Worm (Caenorhabditis elegans) whole organism, midembryonic: ENCODE data around the gene F49F1.7.
"Not testable (repeated sequence)": the region's sequence is repeated elsewhere in the genome, so short reads cannot be mapped to it uniquely, and the experiment has no call there.

ENCODE experiments used
- T22C8.4 ChIP-seq: fragments of 200-800 bp; sonication (Bioruptor generic); IDR thresholded peaks from 2 replicates; pipeline ENCODE4 v1.3.6; 2022; ENCODE audit warnings: missing genetic modification characterization, missing compliant biosample characterization
- cog-1 ChIP-seq: sonication (generic microtip); optimal IDR thresholded peaks from 2 replicates; lab custom pipeline; 2016; ENCODE audit warnings: missing genetic modification characterization, missing compliant biosample characterization
- flt-1 ChIP-seq: fragments of 200-800 bp; sonication (Bioruptor generic); IDR thresholded peaks from 2 replicates; pipeline ENCODE4 v1.3.6; 2022; ENCODE audit warnings: missing genetic modification characterization, missing compliant biosample characterization
- klf-2 ChIP-seq: fragments of 200-800 bp; sonication (Bioruptor generic); conservative IDR thresholded peaks from 2 replicates; pipeline ENCODE4 v1.3.6; 2022; ENCODE audit warnings: missing genetic modification reagents, missing genetic modification characterization, missing compliant biosample characterization
- med-1 ChIP-seq: sonication (generic microtip); optimal IDR thresholded peaks from 2 replicates; lab custom pipeline; 2017; ENCODE audit warnings: missing genetic modification characterization, mild to moderate bottlenecking, missing compliant biosample characterization, antibody characterized with exemption, missing genetic modification reagents; ENCODE audit not compliant: insufficient read depth
- ref-1 ChIP-seq: fragments of 200-800 bp; sonication (Bioruptor generic); conservative IDR thresholded peaks from 2 replicates; pipeline ENCODE4 v1.3.6; 2022; ENCODE audit warnings: missing genetic modification reagents, missing genetic modification characterization, missing compliant biosample characterization
- tab-1 ChIP-seq: fragments of 200-800 bp; sonication (Bioruptor generic); IDR thresholded peaks from 2 replicates; pipeline ENCODE4 v1.3.6; 2022; ENCODE audit warnings: missing genetic modification characterization, missing compliant biosample characterization
- ztf-23 ChIP-seq: fragments of 200-800 bp; sonication (Bioruptor generic); IDR thresholded peaks from 2 replicates; pipeline ENCODE4 v1.3.6; 2022; ENCODE audit warnings: missing genetic modification reagents, missing genetic modification characterization, missing compliant biosample characterization
- ztf-29 ChIP-seq: fragments of 200-800 bp; sonication (Bioruptor generic); IDR thresholded peaks from 2 replicates; pipeline ENCODE4 v1.3.6; 2022; ENCODE audit warnings: missing genetic modification reagents, missing genetic modification characterization, missing compliant biosample characterization

Gene F49F1.7

DNA sequence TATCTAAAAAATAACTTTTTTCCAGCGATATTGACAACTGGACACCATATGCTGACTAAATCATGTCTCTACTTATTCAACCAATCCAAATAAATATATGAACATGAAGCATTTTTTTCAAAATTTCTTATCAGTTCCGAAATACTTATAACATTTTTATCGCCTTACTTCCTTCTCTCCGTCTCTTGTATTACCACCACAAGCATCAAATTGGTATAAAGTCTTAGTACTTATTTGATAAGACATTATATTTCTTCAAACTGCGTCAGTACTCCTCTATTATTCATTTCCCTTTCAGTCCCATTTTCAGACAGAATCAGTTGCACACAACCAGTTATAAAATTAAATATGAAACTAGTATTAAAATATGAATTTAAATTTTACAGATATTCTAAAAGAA is 22.3 kb upstream of the F49F1.7 start:
- TF ChIP-seq ref-1 (GFP tag; lab: Robert Waterston, UW) (no peak), tab-1 (no peak), ztf-29 (GFP tag; lab: Robert Waterston, UW) (no peak), klf-2 (no peak), ztf-23 (GFP tag; lab: Robert Waterston, UW) (no peak)

DNA sequence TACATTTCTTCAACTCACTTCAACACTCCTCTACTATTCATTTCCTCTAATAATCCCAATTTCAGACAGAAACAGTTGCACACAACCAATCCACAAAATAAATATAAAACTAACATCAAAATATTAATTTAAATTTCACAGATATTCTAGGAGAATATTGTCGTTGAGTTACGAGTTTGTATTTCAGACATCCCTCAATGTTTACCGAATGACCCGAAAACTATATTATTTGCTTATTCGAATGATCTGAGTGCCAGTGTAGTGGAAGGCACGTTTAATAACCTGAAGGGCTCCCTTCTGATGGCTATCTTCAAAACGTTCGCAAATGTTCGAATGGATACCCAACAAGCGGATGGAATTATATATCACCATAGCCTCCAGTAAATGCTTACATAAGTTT is 19.2 kb upstream of the F49F1.7 start, which contains the start of gene R07C12.3:
Gene R07C12.3 (plus strand): TSS at position 301 of the 400 bp plus-strand sequence.
- TF ChIP-seq T22C8.4 (GFP tag; lab: Robert Waterston, UW), result no peak
- no peak for TF ChIP-seq ref-1 (GFP tag; lab: Robert Waterston, UW)
- no peak for TF ChIP-seq ztf-23 (GFP tag; lab: Robert Waterston, UW)

DNA sequence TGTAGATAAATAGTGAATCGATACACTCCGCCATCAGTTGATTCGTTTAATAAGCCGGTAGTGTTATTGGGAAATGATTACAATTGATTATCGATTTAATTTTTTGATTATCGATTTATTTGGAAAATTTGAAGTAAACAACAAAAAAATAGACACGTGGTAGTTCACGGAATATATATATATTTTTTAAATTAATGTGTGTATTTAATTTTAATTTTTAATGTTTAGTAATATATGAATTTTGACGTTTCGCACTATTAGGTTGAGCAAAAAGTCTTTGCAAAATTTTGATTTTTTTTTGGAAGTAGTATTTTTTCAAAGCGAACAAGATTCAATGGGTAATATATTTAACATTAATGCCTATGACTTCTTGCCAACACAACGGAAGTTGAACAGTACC is 17.4 kb upstream of the F49F1.7 start, which contains the start of gene F49F1.12:
Gene F49F1.12 (minus strand): TSS at position 101 of the 400 bp plus-strand sequence.
- not testable (repeated sequence) for TF ChIP-seq ref-1 (GFP tag; lab: Robert Waterston, UW); med-1 (GFP tag; lab: Kevin White, UChicago); cog-1

DNA sequence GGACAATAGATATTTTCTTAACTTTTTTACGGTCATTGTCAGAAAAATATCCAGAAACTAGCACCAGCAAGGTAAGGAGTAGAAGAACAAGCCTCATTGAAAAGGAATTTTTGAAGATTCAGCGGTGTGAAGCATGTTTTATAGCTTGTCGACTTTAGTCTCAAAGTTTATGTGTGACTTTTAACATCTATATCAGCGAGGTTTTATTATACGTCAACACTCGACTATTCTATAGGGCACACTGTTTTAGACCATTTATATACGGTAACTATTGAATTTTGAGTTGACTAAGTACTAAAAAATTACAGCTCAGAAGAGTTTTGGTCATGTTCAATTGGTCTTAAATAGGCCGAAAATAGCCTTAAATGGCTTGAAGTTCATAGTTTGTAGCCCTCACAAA is 15.8 kb upstream of the F49F1.7 start, which contains the start of gene F49F1.11:
Gene F49F1.11 (minus strand): TSS at position 101 of the 400 bp plus-strand sequence.
- TF ChIP-seq klf-2 (no peak), ztf-23 (GFP tag; lab: Robert Waterston, UW) (no peak), flt-1 (no peak), cog-1 (no peak), ztf-29 (GFP tag; lab: Robert Waterston, UW) (no peak), med-1 (GFP tag; lab: Kevin White, UChicago) (no peak), T22C8.4 (GFP tag; lab: Robert Waterston, UW) (no peak), tab-1 (no peak)

DNA sequence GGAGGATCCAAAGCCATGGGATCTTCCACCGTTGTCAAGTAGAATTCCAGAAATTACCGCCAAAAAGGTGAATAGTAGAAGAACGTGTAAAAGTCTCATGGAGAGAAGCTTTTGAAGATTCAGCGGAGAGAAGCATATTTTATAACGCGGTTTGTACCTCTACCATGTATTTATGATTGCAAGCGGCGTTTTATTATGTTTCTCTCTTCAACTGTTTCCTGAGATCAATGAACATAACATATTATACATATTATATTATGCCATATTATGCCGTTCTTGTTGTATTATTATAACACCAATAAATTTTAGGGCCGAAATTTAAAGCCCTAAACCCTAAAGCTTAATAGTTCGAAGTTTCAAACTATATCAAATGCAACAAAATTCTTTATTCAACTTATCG is 14.7 kb upstream of the F49F1.7 start, which contains the start of gene F49F1.18:
Gene F49F1.18 (minus strand): TSS at position 101 of the 400 bp plus-strand sequence.
- TF ChIP-seq cog-1 (no peak), ref-1 (GFP tag; lab: Robert Waterston, UW) (no peak), T22C8.4 (GFP tag; lab: Robert Waterston, UW) (no peak), ztf-23 (GFP tag; lab: Robert Waterston, UW) (no peak), klf-2 (no peak), ztf-29 (GFP tag; lab: Robert Waterston, UW) (no peak), tab-1 (no peak), med-1 (GFP tag; lab: Kevin White, UChicago) (no peak), flt-1 (no peak)

DNA sequence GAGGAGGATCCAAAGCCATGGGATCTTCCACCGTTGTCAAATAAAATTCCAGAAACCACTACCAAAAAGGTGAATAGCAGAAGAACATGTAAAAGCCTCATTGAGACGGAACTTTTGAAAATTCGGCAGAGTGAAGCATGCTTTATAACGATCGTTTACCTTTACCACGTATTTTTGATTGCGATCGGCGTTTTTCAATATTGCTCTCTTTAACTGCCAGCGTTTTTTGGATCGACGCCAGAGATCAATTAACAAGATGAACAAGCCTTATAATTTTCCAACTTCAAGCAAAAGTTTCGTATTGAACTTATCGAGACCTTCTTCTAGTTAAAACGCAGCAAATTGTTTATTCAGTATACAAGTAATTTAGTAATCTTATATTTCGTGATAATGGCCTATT is 13.5 kb upstream of the F49F1.7 start, which contains the start of gene F49F1.10:
Gene F49F1.10 (minus strand): TSS at position 101 of the 400 bp plus-strand sequence.
- TF ChIP-seq tab-1 (no peak), ref-1 (GFP tag; lab: Robert Waterston, UW) (no peak)

DNA sequence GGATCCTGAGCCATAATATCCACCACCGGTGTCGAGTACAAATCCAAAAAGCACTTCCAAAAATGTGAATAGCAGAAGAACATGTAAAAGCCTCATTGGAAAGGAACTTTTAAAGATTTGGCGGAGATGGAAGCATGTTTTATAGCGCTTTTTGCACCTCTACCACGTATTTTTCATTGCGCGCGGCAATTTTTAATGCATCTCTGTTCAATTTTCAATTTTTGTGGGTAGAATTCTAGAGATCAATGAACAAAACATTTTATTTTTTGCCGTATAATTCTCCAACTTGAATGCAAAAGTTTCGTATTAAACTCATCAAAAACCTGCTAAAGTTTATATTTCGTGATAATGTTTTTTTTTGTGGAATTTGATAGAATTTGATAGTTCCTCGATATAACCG is 11.9 kb upstream of the F49F1.7 start, which contains the start of gene F49F1.9:
Gene F49F1.9 (minus strand): TSS at position 101 of the 400 bp plus-strand sequence.
- TF ChIP-seq ref-1 (GFP tag; lab: Robert Waterston, UW) (no peak), ztf-29 (GFP tag; lab: Robert Waterston, UW) (no peak), T22C8.4 (GFP tag; lab: Robert Waterston, UW) (no peak), cog-1 (no peak), flt-1 (no peak), med-1 (GFP tag; lab: Kevin White, UChicago) (no peak), tab-1 (no peak), ztf-23 (GFP tag; lab: Robert Waterston, UW) (no peak), klf-2 (no peak)

DNA sequence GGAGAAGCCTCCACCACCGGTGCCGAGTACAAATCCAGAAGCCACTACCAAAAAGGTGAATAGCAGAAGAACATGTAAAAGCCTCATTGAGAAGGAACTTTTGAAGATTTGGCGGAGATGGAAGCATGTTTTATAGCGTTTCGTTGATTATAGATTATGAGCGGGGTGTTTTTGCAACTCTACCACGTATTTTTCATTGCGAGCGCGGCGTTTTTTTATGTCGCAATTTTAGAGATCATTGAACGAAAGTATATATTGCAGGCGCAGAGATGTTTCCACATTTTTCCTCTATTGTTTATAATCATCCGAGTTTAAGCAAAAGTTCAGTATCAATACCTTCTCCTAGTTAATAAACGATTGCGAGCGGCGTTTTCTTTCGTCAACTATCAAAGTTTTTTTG is 10.2 kb upstream of the F49F1.7 start, which contains the start of gene F49F1.17:
Gene F49F1.17 (minus strand): TSS at position 101 of the 400 bp plus-strand sequence.
- TF ChIP-seq klf-2 (no peak), cog-1 (no peak), med-1 (GFP tag; lab: Kevin White, UChicago) (no peak), ztf-23 (GFP tag; lab: Robert Waterston, UW) (no peak), T22C8.4 (GFP tag; lab: Robert Waterston, UW) (no peak), tab-1 (no peak), ztf-29 (GFP tag; lab: Robert Waterston, UW) (no peak), flt-1 (no peak), ref-1 (GFP tag; lab: Robert Waterston, UW) (no peak)

DNA sequence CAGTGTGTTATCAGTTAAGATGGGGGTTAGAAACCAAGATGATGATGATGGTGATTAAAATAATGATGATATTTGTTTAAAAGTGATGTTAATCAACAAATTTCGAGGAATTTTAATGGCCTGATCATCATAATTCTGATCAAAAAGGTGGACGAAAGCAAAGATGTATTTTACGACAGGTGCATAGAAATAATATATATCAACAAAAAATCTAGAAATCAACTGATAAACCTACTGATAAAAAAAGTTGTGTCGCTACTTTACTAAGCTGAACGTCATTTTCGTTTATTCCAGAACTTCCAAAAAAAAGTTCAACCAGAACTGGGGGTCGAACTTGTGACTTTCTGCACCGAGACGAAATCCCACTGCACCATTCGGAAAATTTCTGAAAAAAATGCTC is 2.5 kb downstream of the F49F1.7 start, which contains the start of gene mul-1:
Gene mul-1 (minus strand): TSS at position 84 of the 400 bp plus-strand sequence.
- no peak for TF ChIP-seq ztf-23 (GFP tag; lab: Robert Waterston, UW)
- TF ChIP-seq ztf-29 (GFP tag; lab: Robert Waterston, UW), result no peak
- TF ChIP-seq tab-1, result no peak
- no peak for TF ChIP-seq med-1 (GFP tag; lab: Kevin White, UChicago)
- TF ChIP-seq cog-1, result no peak
- no peak for TF ChIP-seq flt-1
- no peak for TF ChIP-seq T22C8.4 (GFP tag; lab: Robert Waterston, UW)
- no peak for TF ChIP-seq klf-2
- no peak for TF ChIP-seq ref-1 (GFP tag; lab: Robert Waterston, UW)

DNA sequence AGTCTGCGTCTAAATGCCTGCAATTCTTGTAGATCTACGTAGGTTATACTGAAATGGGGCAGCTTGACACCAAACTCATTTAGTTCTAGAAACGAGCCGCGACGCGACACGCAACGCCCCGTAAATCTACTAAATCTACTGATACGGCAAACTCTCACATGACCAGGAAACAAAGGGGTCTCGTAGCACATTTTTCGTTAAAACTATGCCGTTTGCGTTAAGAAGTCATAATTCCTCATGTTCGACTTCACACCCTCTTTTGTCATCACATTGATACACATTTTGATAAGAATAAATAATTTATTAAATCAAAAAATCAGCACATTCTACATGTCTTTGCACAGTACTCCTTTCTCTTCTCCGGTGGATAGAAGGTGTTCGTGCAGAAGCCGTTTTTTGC is 4.5 kb downstream of the F49F1.7 start:
- TF ChIP-seq T22C8.4 (GFP tag; lab: Robert Waterston, UW), result no peak
- no peak for TF ChIP-seq ref-1 (GFP tag; lab: Robert Waterston, UW)
- TF ChIP-seq cog-1, result no peak
- no peak for TF ChIP-seq klf-2
- no peak for TF ChIP-seq flt-1
- no peak for TF ChIP-seq ztf-23 (GFP tag; lab: Robert Waterston, UW)
- TF ChIP-seq tab-1, result no peak
- TF ChIP-seq ztf-29 (GFP tag; lab: Robert Waterston, UW), result no peak
- TF ChIP-seq med-1 (GFP tag; lab: Kevin White, UChicago), result no peak
